Worm (Caenorhabditis elegans): ENCODE data around the gene atp-4.

- no peak for TF ChIP-seq ceh-13 (GFP tag; optimal IDR thresholded peaks at IDR 0.05)
- TF ChIP-seq hnd-1 (tag; optimal IDR thresholded peaks at IDR 0.05) = no peak
Observed at ce11 chrV:6464238-6464637, 37.3 kb upstream of the atp-4 start.

Data from whole organism, early embryonic.